Worm (Caenorhabditis elegans) whole organism, L2 larva: ENCODE data around the gene inos-1.

Experiments used
- C34F6.9 ChIP-seq: fragments of 150-350 bp; optimal IDR thresholded peaks from 2 replicates; lab custom pipeline; 2014; ENCODE audit warnings: missing biosample characterization, missing genetic modification characterization
- R02D3.7 ChIP-seq: fragments of 150-350 bp; optimal IDR thresholded peaks from 2 replicates; lab custom pipeline; 2014; ENCODE audit warnings: missing biosample characterization, missing genetic modification characterization
- Y55F3AM.14 ChIP-seq: fragments of 200-800 bp; sonication (Bioruptor generic); optimal IDR thresholded peaks from 2 replicates; lab custom pipeline; 2018; ENCODE audit warnings: mild to moderate bottlenecking, missing genetic modification characterization, missing compliant biosample characterization
- ZK546.5 ChIP-seq: sonication (generic microtip); optimal IDR thresholded peaks from 2 replicates; lab custom pipeline; 2017; ENCODE audit warnings: missing biosample characterization, missing genetic modification characterization
- alr-1 ChIP-seq: fragments of 150-350 bp; optimal IDR thresholded peaks from 2 replicates; lab custom pipeline; 2014; ENCODE audit warnings: missing biosample characterization, missing genetic modification characterization
- aly-2 ChIP-seq: fragments of 150-350 bp; optimal IDR thresholded peaks from 2 replicates; lab custom pipeline; 2014; ENCODE audit warnings: missing biosample characterization, missing genetic modification characterization
- ama-1 ChIP-seq: fragments of 150-350 bp; optimal IDR thresholded peaks from 2 replicates; lab custom pipeline; 2018; ENCODE audit warnings: inconsistent platforms
- blmp-1 ChIP-seq: sonication (generic microtip); optimal IDR thresholded peaks from 2 replicates; lab custom pipeline; 2017; ENCODE audit warnings: missing genetic modification characterization, mild to moderate bottlenecking, missing compliant biosample characterization, antibody characterized with exemption, moderate library complexity; ENCODE audit not compliant: insufficient read depth
- ceh-16 ChIP-seq: fragments of 150-350 bp; optimal IDR thresholded peaks from 2 replicates; lab custom pipeline; 2014; ENCODE audit warnings: missing biosample characterization, missing genetic modification characterization
- crh-2 ChIP-seq: sonication (generic microtip); optimal IDR thresholded peaks from 2 replicates; lab custom pipeline; 2017; ENCODE audit warnings: missing biosample characterization, missing genetic modification characterization
- dmd-4 ChIP-seq: sonication (generic microtip); optimal IDR thresholded peaks from 2 replicates; lab custom pipeline; 2017; ENCODE audit warnings: missing biosample characterization, missing genetic modification characterization
- egl-27 ChIP-seq: sonication (generic microtip); optimal IDR thresholded peaks from 3 replicates; lab custom pipeline; 2017; ENCODE audit warnings: missing biosample characterization, missing genetic modification reagents, missing genetic modification characterization
- elt-3 ChIP-seq: sonication (generic microtip); optimal IDR thresholded peaks from 2 replicates; lab custom pipeline; 2017; ENCODE audit warnings: missing biosample characterization, missing genetic modification characterization
- fos-1 ChIP-seq: fragments of 150-350 bp; optimal IDR thresholded peaks from 2 replicates; lab custom pipeline; 2014; ENCODE audit warnings: missing biosample characterization, missing genetic modification characterization
- gmeb-1 ChIP-seq: fragments of 150-350 bp; optimal IDR thresholded peaks from 2 replicates; lab custom pipeline; 2014; ENCODE audit warnings: missing biosample characterization, missing genetic modification characterization
- lin-11 ChIP-seq: fragments of 150-350 bp; sonication (generic microtip); optimal IDR thresholded peaks from 2 replicates; lab custom pipeline; 2014; ENCODE audit warnings: missing biosample characterization, missing genetic modification characterization, inconsistent platforms, mixed read lengths
- lin-13 ChIP-seq: fragments of 150-350 bp; optimal IDR thresholded peaks from 2 replicates; lab custom pipeline; 2014; ENCODE audit warnings: missing biosample characterization, missing genetic modification reagents, missing genetic modification characterization
- lin-39 ChIP-seq: fragments of 150-350 bp; optimal IDR thresholded peaks from 2 replicates; lab custom pipeline; 2014; ENCODE audit warnings: missing biosample characterization, missing genetic modification reagents, missing genetic modification characterization
- lsy-2 ChIP-seq, 2 experiments: fragments of 150-350 bp in 1 of 2; sonication (generic microtip) in 1 of 2; optimal IDR thresholded peaks; 2 replicates each; lab custom pipeline; 2014 to 2017; ENCODE audit warnings: missing biosample characterization in 2 of 2, missing genetic modification characterization in 2 of 2
- mab-5 ChIP-seq: fragments of 150-350 bp; optimal IDR thresholded peaks from 2 replicates; lab custom pipeline; 2014; ENCODE audit warnings: missing biosample characterization, missing genetic modification characterization
- mbf-1 ChIP-seq: sonication (generic microtip); optimal IDR thresholded peaks from 2 replicates; lab custom pipeline; 2017; ENCODE audit warnings: missing biosample characterization, missing genetic modification characterization
- mdl-1 ChIP-seq, 2 experiments: fragments of 150-350 bp in 1 of 2; sonication (generic microtip) in 1 of 2; optimal IDR thresholded peaks; 2 replicates each; lab custom pipeline; 2017; ENCODE audit warnings: missing biosample characterization in 2 of 2, missing genetic modification characterization in 2 of 2
- nhr-10 ChIP-seq: sonication (generic microtip); optimal IDR thresholded peaks from 2 replicates; lab custom pipeline; 2017; ENCODE audit warnings: missing biosample characterization, missing genetic modification characterization
- nhr-11 ChIP-seq: fragments of 150-350 bp; optimal IDR thresholded peaks from 2 replicates; lab custom pipeline; 2014; ENCODE audit warnings: missing biosample characterization, missing genetic modification characterization
- nhr-12 ChIP-seq: fragments of 150-350 bp; optimal IDR thresholded peaks from 2 replicates; lab custom pipeline; 2014; ENCODE audit warnings: missing biosample characterization, missing genetic modification characterization
- nhr-129 ChIP-seq: fragments of 150-350 bp; optimal IDR thresholded peaks from 2 replicates; lab custom pipeline; 2014; ENCODE audit warnings: missing biosample characterization, missing genetic modification characterization
- nhr-23 ChIP-seq: fragments of 150-350 bp; optimal IDR thresholded peaks from 2 replicates; lab custom pipeline; 2014; ENCODE audit warnings: missing biosample characterization, missing genetic modification reagents, missing genetic modification characterization
- nhr-237 ChIP-seq: fragments of 150-350 bp; optimal IDR thresholded peaks from 2 replicates; lab custom pipeline; 2014; ENCODE audit warnings: missing biosample characterization, missing genetic modification characterization
- nhr-25 ChIP-seq: fragments of 150-350 bp; sonication (generic microtip); optimal IDR thresholded peaks from 3 replicates; lab custom pipeline; 2014; ENCODE audit warnings: missing biosample characterization, missing genetic modification characterization
- nhr-6 ChIP-seq: fragments of 150-350 bp; optimal IDR thresholded peaks from 2 replicates; lab custom pipeline; 2014; ENCODE audit warnings: missing biosample characterization, missing genetic modification characterization
- nhr-77 ChIP-seq: fragments of 150-350 bp; optimal IDR thresholded peaks from 2 replicates; lab custom pipeline; 2014; ENCODE audit warnings: missing biosample characterization, missing genetic modification characterization
- peb-1 ChIP-seq: fragments of 150-350 bp; optimal IDR thresholded peaks from 2 replicates; lab custom pipeline; 2014; ENCODE audit warnings: missing biosample characterization, missing genetic modification characterization
- sem-4 ChIP-seq: fragments of 150-350 bp; optimal IDR thresholded peaks from 2 replicates; lab custom pipeline; 2014; ENCODE audit warnings: missing biosample characterization, missing genetic modification reagents, missing genetic modification characterization
- sma-3 ChIP-seq: sonication (generic microtip); optimal IDR thresholded peaks from 2 replicates; lab custom pipeline; 2016; ENCODE audit warnings: missing genetic modification reagents, missing genetic modification characterization, missing compliant biosample characterization
- sma-9 ChIP-seq, 2 experiments: fragments of 150-350 bp in 1 of 2; sonication (generic microtip) in 1 of 2; optimal IDR thresholded peaks; 2 replicates each; lab custom pipeline; 2014 to 2016; ENCODE audit warnings: missing genetic modification characterization in 2 of 2, mild to moderate bottlenecking in 1 of 2, missing biosample characterization in 1 of 2, missing compliant biosample characterization in 1 of 2, missing genetic modification reagents in 1 of 2, moderate library complexity in 1 of 2
- snpc-4 ChIP-seq: fragments of 150-350 bp; optimal IDR thresholded peaks from 2 replicates; lab custom pipeline; 2014; ENCODE audit warnings: missing biosample characterization, missing genetic modification characterization
- unc-39 ChIP-seq: fragments of 150-350 bp; optimal IDR thresholded peaks from 2 replicates; lab custom pipeline; 2014; ENCODE audit warnings: missing biosample characterization, missing genetic modification characterization
- unc-55 ChIP-seq: fragments of 150-350 bp; sonication (generic microtip); optimal IDR thresholded peaks from 3 replicates; lab custom pipeline; 2014; ENCODE audit warnings: missing biosample characterization, missing genetic modification reagents, missing genetic modification characterization
- unc-62 ChIP-seq: fragments of 150-350 bp; optimal IDR thresholded peaks from 2 replicates; lab custom pipeline; 2014; ENCODE audit warnings: missing biosample characterization, missing genetic modification reagents, missing genetic modification characterization
- zag-1 ChIP-seq: fragments of 150-350 bp; optimal IDR thresholded peaks from 2 replicates; lab custom pipeline; 2014; ENCODE audit warnings: missing biosample characterization, missing genetic modification characterization
- ztf-1 ChIP-seq: fragments of 200-800 bp; sonication (Bioruptor generic); conservative IDR thresholded peaks from 2 replicates; pipeline ENCODE4 v1.3.6; 2022; ENCODE audit warnings: missing genetic modification characterization, missing compliant biosample characterization
- ztf-11 ChIP-seq: sonication (generic microtip); optimal IDR thresholded peaks from 2 replicates; lab custom pipeline; 2017; ENCODE audit warnings: missing biosample characterization, missing genetic modification characterization

The inos-1 gene

ce11 chrII:11724362-11724761 lies 24.3 kb upstream of the inos-1 start (continued):
- TF ChIP-seq lsy-2 (tag; optimal IDR thresholded peaks at IDR 0.05; lab: Kevin White, UChicago): peak in 1 of 2 experiments; percentile 65
- TF ChIP-seq nhr-12 (tag; lab: Kevin White, UChicago): no peak
- TF ChIP-seq nhr-10 (tag; lab: Kevin White, UChicago): no peak
- TF ChIP-seq mbf-1 (tag; lab: Kevin White, UChicago): no peak
- peak; percentile 26 for TF ChIP-seq nhr-6
- no peak for TF ChIP-seq unc-62 (GFP tag; lab: Kevin White, UChicago)
- peak; percentile 52 for TF ChIP-seq nhr-25
- no peak for TF ChIP-seq nhr-77 (tag; lab: Kevin White, UChicago)
- peak; percentile 4 to 13 for TF ChIP-seq mdl-1 (tag; optimal IDR thresholded peaks at IDR 0.05; lab: Kevin White, UChicago)
- no peak for TF ChIP-seq snpc-4 (tag; lab: Kevin White, UChicago)
- TF ChIP-seq lin-39 (tag; lab: Kevin White, UChicago): no peak
- TF ChIP-seq ceh-16 (tag; lab: Kevin White, UChicago): no peak
- TF ChIP-seq ztf-11 (tag; lab: Kevin White, UChicago): no peak
- peak; percentile 42 for TF ChIP-seq nhr-129 (tag; lab: Kevin White, UChicago)
- TF ChIP-seq blmp-1 (tag; lab: Kevin White, UChicago): peak; percentile 8
- peak; percentile 3 for TF ChIP-seq lin-13 (GFP tag; lab: Kevin White, UChicago)

- no peak for TF ChIP-seq Y55F3AM.14
- no peak for TF ChIP-seq mbf-1 (tag; lab: Kevin White, UChicago)
- TF ChIP-seq nhr-77 (tag; lab: Kevin White, UChicago): no peak
- TF ChIP-seq mab-5 (tag; lab: Kevin White, UChicago): no peak
- TF ChIP-seq nhr-11 (tag; lab: Kevin White, UChicago): no peak
- no peak for TF ChIP-seq nhr-237 (tag; lab: Kevin White, UChicago)
- TF ChIP-seq nhr-129 (tag; lab: Kevin White, UChicago): peak; percentile 77
- TF ChIP-seq ceh-16 (tag; lab: Kevin White, UChicago): no peak
- no peak for TF ChIP-seq sem-4 (tag; lab: Kevin White, UChicago)
Measured at ce11 chrII:11723904-11724303, 23.8 kb upstream of the inos-1 start, which contains the start of gene ldh-1. Gene ldh-1, plus strand, starts transcription at chrII:11724204.

ce11 chrII:11722164-11722563 lies 22.1 kb upstream of the inos-1 start:
- TF ChIP-seq sma-9 (GFP tag; optimal IDR thresholded peaks at IDR 0.05; lab: Kevin White, UChicago) (no peak), sma-9 (tag; optimal IDR thresholded peaks at IDR 0.05; lab: Kevin White, UChicago) (no peak), C34F6.9 (tag; lab: Kevin White, UChicago) (peak; percentile 40), peb-1 (tag; lab: Kevin White, UChicago) (no peak), lsy-2 (tag; optimal IDR thresholded peaks at IDR 0.05; lab: Kevin White, UChicago) (peak in 1 of 2 experiments; percentile 23), lin-11 (tag; lab: Kevin White, UChicago) (peak; percentile 7), Y55F3AM.14 (no peak), nhr-25 (no peak), nhr-10 (tag; lab: Kevin White, UChicago) (no peak), zag-1 (tag; lab: Kevin White, UChicago) (no peak), dmd-4 (tag; lab: Kevin White, UChicago) (no peak), lin-13 (GFP tag; lab: Kevin White, UChicago) (no peak)

- TF ChIP-seq ama-1 (lab: Kevin White, UChicago) (no peak), elt-3 (tag; lab: Kevin White, UChicago) (no peak), mab-5 (tag; lab: Kevin White, UChicago) (no peak), nhr-25 (no peak), egl-27 (tag; lab: Kevin White, UChicago) (no peak), nhr-12 (tag; lab: Kevin White, UChicago) (no peak), nhr-6 (no peak), R02D3.7 (no peak), zag-1 (tag; lab: Kevin White, UChicago) (no peak), C34F6.9 (tag; lab: Kevin White, UChicago) (no peak), lin-13 (GFP tag; lab: Kevin White, UChicago) (no peak), alr-1 (tag; lab: Kevin White, UChicago) (no peak), blmp-1 (tag; lab: Kevin White, UChicago) (no peak), fos-1 (no peak)
- TF ChIP-seq, all 48 proteins: peak for 0
Measured at ce11 chrII:11721604-11722003, 21.5 kb upstream of the inos-1 start.

DNA sequence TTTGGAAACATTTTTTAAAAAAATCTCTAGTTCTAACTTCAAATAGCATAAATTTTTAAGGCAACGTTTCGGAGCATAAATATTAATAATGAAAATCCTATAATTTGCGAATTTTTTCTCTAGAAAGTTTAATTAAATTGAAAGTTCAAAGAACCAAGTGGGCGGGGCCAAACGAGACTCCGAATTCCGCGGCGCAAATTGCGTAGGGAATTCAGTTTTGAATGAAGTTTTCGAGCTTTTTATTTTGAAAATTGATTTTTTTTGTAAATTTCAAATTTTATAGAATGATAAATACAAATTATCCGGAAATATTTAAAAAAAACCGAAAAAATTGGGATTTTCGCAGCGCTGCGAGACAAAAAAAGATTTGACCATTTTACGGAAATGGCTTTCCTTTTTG lies 20.7 kb upstream of the inos-1 start:
- TF ChIP-seq aly-2 (no peak), mdl-1 (tag; optimal IDR thresholded peaks at IDR 0.05; lab: Kevin White, UChicago) (no peak), sma-3 (GFP tag; lab: Kevin White, UChicago) (no peak), unc-39 (tag; lab: Kevin White, UChicago) (no peak), sem-4 (tag; lab: Kevin White, UChicago) (no peak), C34F6.9 (tag; lab: Kevin White, UChicago) (no peak), ztf-1 (GFP tag; lab: Robert Waterston, UW) (no peak), unc-55 (GFP tag; lab: Kevin White, UChicago) (no peak), alr-1 (tag; lab: Kevin White, UChicago) (no peak), lsy-2 (tag; optimal IDR thresholded peaks at IDR 0.05; lab: Kevin White, UChicago) (no peak), egl-27 (tag; lab: Kevin White, UChicago) (no peak), nhr-237 (tag; lab: Kevin White, UChicago) (no peak), gmeb-1 (no peak), ZK546.5 (no peak), blmp-1 (tag; lab: Kevin White, UChicago) (no peak), nhr-25 (no peak), crh-2 (no peak), lin-39 (tag; lab: Kevin White, UChicago) (no peak), nhr-23 (no peak)
